Worm (Caenorhabditis elegans) whole organism, mixed stage, embryonic: ENCODE results near the gene C06G3.8.

Source experiments
- drap-1 ChIP-seq: fragments of 200-800 bp; sonication (Bioruptor generic); optimal IDR thresholded peaks from 3 replicates; lab custom pipeline; 2018; ENCODE audit warnings: mild to moderate bottlenecking, missing genetic modification characterization, missing compliant biosample characterization
- pha-4 ChIP-seq: fragments of 150-350 bp; optimal IDR thresholded peaks from 2 replicates; lab custom pipeline; 2018; ENCODE audit warnings: missing biosample characterization, missing genetic modification reagents, missing genetic modification characterization
- snpc-4 ChIP-seq: fragments of 150-350 bp; optimal IDR thresholded peaks from 2 replicates; lab custom pipeline; 2014; ENCODE audit warnings: missing biosample characterization, missing genetic modification characterization
- unc-120 ChIP-seq: sonication (generic microtip); optimal IDR thresholded peaks from 2 replicates; lab custom pipeline; 2017; ENCODE audit warnings: missing genetic modification characterization, missing compliant biosample characterization; ENCODE audit not compliant: poor library complexity, severe bottlenecking

DNA sequence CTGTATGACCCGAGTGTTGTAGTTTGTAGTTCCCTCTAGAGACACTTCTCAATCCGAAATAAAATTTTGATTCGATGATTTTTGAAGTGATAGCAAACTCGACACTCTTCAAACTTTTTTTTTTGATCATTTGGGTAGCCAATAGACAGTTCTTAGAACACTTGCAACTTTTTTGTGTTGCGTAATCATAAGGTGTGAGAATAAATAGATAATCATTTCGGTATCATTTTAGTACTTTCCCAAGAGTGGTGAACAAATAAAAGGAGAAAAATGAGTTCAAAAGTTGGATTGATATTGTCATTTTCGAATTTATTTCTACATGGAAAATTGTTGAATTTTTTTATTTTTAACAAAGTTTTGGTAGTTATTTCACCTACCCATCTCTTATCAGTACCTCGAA lies 7.5 kb downstream of the C06G3.8 start:
- TF ChIP-seq pha-4 (tag; lab: Kevin White, UChicago) (no peak), drap-1 (GFP tag; lab: Kevin White, UChicago) (no peak), snpc-4 (no peak), unc-120 (tag; lab: Kevin White, UChicago) (no peak)
